Fruit fly (Drosophila melanogaster): ENCODE data around the gene Usp8.
A peak's percentile ranks its signal among the peaks of the same experiment; 100 is the strongest.

DNA sequence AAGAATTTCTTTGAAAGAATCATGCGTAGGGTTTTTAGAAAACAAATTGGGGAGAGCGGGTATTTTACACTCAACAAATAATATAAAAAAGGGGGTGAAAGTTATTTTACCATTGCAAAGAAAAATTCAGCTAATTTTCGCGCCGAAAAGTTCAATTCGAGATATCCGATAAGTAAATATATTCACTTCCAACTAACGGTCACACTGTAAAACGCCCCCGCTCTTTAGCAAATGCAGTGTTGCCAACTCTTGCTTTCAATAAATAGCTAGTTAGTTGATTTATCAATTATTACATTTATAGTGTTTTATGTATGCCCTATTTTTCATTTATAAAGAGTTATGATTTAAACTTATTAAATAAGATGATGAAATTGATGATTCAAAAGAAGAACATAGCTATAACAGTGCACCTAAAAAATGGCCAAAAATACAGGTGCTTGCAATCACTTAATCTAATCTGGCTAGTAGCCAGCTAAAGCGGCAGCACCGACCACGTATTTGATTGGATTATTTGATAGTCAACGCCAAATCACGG, 4.2 kb downstream of the Usp8 start, which contains the start of gene meigo:
- TF ChIP-seq foxo (GFP tag; optimal IDR thresholded peaks at IDR 0.05): no peak
- no peak for TF ChIP-seq h (GFP tag; optimal IDR thresholded peaks at IDR 0.05)
- TF ChIP-seq Hr83 (GFP tag; optimal IDR thresholded peaks at IDR 0.05; ENCODE audit: poor library complexity, severe bottlenecking): no peak
- peak; percentile 39 for TF ChIP-seq OdsH (GFP tag; optimal IDR thresholded peaks at IDR 0.05)
- no peak for TF ChIP-seq N (GFP tag; optimal IDR thresholded peaks at IDR 0.05)
- no peak for TF ChIP-seq rgr (GFP tag; optimal IDR thresholded peaks at IDR 0.05)
- TF ChIP-seq Dif (GFP tag; optimal IDR thresholded peaks at IDR 0.05; ENCODE audit: partially characterized antibody): no peak
- peak; percentile 98 for TF ChIP-seq Myc (optimal IDR thresholded peaks at IDR 0.05)
- TF ChIP-seq lola (GFP tag; optimal IDR thresholded peaks at IDR 0.05): no peak
- TF ChIP-seq pan (optimal IDR thresholded peaks at IDR 0.05): no peak
- TF ChIP-seq usp (GFP tag; optimal IDR thresholded peaks at IDR 0.05): no peak
- TF ChIP-seq br (GFP tag; optimal IDR thresholded peaks at IDR 0.05): no peak
- TF ChIP-seq psq (GFP tag; optimal IDR thresholded peaks at IDR 0.05): peak; percentile 41
- TF ChIP-seq Mio (GFP tag; optimal IDR thresholded peaks at IDR 0.05): no peak
